Fruit fly (Drosophila melanogaster) whole organism, embryonic: ENCODE results near the gene CG31021.

Source experiments
- Antp ChIP-seq: fragments of 200-800 bp; sonication (Bioruptor generic); optimal IDR thresholded peaks from 3 replicates; lab custom pipeline; 2016; ENCODE audit warnings: missing biosample characterization, missing genetic modification characterization
- BEAF-32 ChIP-seq: fragments of 200-800 bp; sonication (Bioruptor generic); optimal IDR thresholded peaks from 3 replicates; lab custom pipeline; 2017; ENCODE audit warnings: missing biosample characterization, missing genetic modification characterization, mild to moderate bottlenecking, moderate library complexity, missing genetic modification reagents
- CG12659 ChIP-seq: fragments of 200-800 bp; sonication (Bioruptor generic); optimal IDR thresholded peaks from 3 replicates; lab custom pipeline; 2017; ENCODE audit warnings: mild to moderate bottlenecking, missing biosample characterization, missing genetic modification reagents, missing genetic modification characterization
- CG12942 ChIP-seq: fragments of 200-800 bp; sonication (Bioruptor generic); optimal IDR thresholded peaks from 3 replicates; lab custom pipeline; 2016; ENCODE audit warnings: missing biosample characterization, missing genetic modification characterization
- CG13894 ChIP-seq: fragments of 200-800 bp; sonication (Bioruptor generic); optimal IDR thresholded peaks from 3 replicates; lab custom pipeline; 2018; ENCODE audit warnings: missing biosample characterization, mild to moderate bottlenecking, missing genetic modification characterization, moderate library complexity
- CG15011 ChIP-seq: fragments of 200-800 bp; sonication (Bioruptor generic); optimal IDR thresholded peaks from 3 replicates; lab custom pipeline; 2018; ENCODE audit warnings: missing biosample characterization, mild to moderate bottlenecking, missing genetic modification characterization
- CG15514 ChIP-seq: fragments of 200-800 bp; sonication (Bioruptor generic); optimal IDR thresholded peaks from 3 replicates; lab custom pipeline; 2017; ENCODE audit warnings: missing biosample characterization, missing genetic modification characterization, mild to moderate bottlenecking, moderate library complexity, missing genetic modification reagents
- CG1647 ChIP-seq: fragments of 200-800 bp; sonication (Bioruptor generic); optimal IDR thresholded peaks from 3 replicates; lab custom pipeline; 2016; ENCODE audit warnings: missing biosample characterization, missing genetic modification characterization
- CG2199 ChIP-seq: fragments of 200-800 bp; sonication (Bioruptor generic); IDR thresholded peaks from 3 replicates; pipeline ENCODE4 v1.3.6; 2022; ENCODE audit warnings: missing biosample characterization, missing genetic modification characterization
- CG2678 ChIP-seq: fragments of 200-800 bp; sonication (Bioruptor generic); optimal IDR thresholded peaks from 3 replicates; lab custom pipeline; 2019; ENCODE audit warnings: missing biosample characterization, mild to moderate bottlenecking, missing genetic modification characterization, moderate library complexity
- CG2889 ChIP-seq: fragments of 200-800 bp; sonication (Bioruptor generic); IDR thresholded peaks from 3 replicates; pipeline ENCODE4 v1.3.6; 2022; ENCODE audit warnings: missing biosample characterization, missing genetic modification characterization
- CG34224 ChIP-seq: fragments of 200-800 bp; sonication (Bioruptor generic); IDR thresholded peaks from 3 replicates; pipeline ENCODE4 v1.3.6; 2022; ENCODE audit warnings: missing biosample characterization, missing genetic modification characterization; ENCODE audit not compliant: partially characterized antibody
- CG34376 ChIP-seq: fragments of 200-800 bp; sonication (Bioruptor generic); optimal IDR thresholded peaks from 2 replicates; lab custom pipeline; 2018; ENCODE audit warnings: missing biosample characterization, mild to moderate bottlenecking, missing genetic modification characterization
- CG3995 ChIP-seq: fragments of 200-800 bp; sonication (Bioruptor generic); optimal IDR thresholded peaks from 3 replicates; lab custom pipeline; 2016; ENCODE audit warnings: missing biosample characterization, missing genetic modification characterization
- CG4360 ChIP-seq: fragments of 200-800 bp; sonication (Bioruptor generic); IDR thresholded peaks from 2 replicates; pipeline ENCODE4 v1.3.6; 2022; ENCODE audit warnings: missing biosample characterization, missing genetic modification characterization
- CG43689 ChIP-seq: fragments of 200-800 bp; sonication (Bioruptor generic); IDR thresholded peaks from 2 replicates; pipeline ENCODE4 v1.3.6; 2022; ENCODE audit warnings: missing biosample characterization, missing genetic modification characterization
- CG4424 ChIP-seq: fragments of 200-800 bp; sonication (Bioruptor generic); optimal IDR thresholded peaks from 3 replicates; lab custom pipeline; 2016; ENCODE audit warnings: missing biosample characterization, missing genetic modification characterization
- CG6689 ChIP-seq: fragments of 200-800 bp; sonication (Bioruptor generic); IDR thresholded peaks from 2 replicates; pipeline ENCODE4 v1.3.6; 2022; ENCODE audit warnings: missing biosample characterization, missing genetic modification characterization
- Deaf1 ChIP-seq: fragments of 200-800 bp; optimal IDR thresholded peaks from 3 replicates; lab custom pipeline; 2019; ENCODE audit warnings: missing biosample characterization, mild to moderate bottlenecking, missing genetic modification characterization, moderate library complexity
- Drgx ChIP-seq: fragments of 200-800 bp; sonication (Bioruptor generic); IDR thresholded peaks from 2 replicates; pipeline ENCODE4 v1.3.6; 2022; ENCODE audit warnings: missing biosample characterization, missing genetic modification characterization
- HLHmδ ChIP-seq: fragments of 200-800 bp; sonication (Bioruptor generic); optimal IDR thresholded peaks from 2 replicates; lab custom pipeline; 2018; ENCODE audit warnings: missing biosample characterization, mild to moderate bottlenecking, missing genetic modification characterization, moderate library complexity
- HmgZ ChIP-seq: fragments of 200-800 bp; sonication (Bioruptor generic); optimal IDR thresholded peaks from 2 replicates; lab custom pipeline; 2018; ENCODE audit warnings: missing biosample characterization, mild to moderate bottlenecking, missing genetic modification characterization
- Hmr ChIP-seq: fragments of 200-800 bp; sonication (Bioruptor generic); optimal IDR thresholded peaks from 3 replicates; lab custom pipeline; 2017; ENCODE audit warnings: mild to moderate bottlenecking, missing biosample characterization, missing genetic modification reagents, missing genetic modification characterization
- Meics ChIP-seq: fragments of 200-800 bp; sonication (Bioruptor generic); optimal IDR thresholded peaks from 2 replicates; lab custom pipeline; 2017; ENCODE audit warnings: missing biosample characterization, mild to moderate bottlenecking, missing genetic modification characterization
- Xrp1 ChIP-seq: fragments of 200-800 bp; sonication (Bioruptor generic); IDR thresholded peaks from 2 replicates; pipeline ENCODE4 v1.3.6; 2022; ENCODE audit warnings: missing biosample characterization, missing genetic modification characterization
- amos ChIP-seq: fragments of 200-800 bp; sonication (Bioruptor generic); IDR thresholded peaks from 2 replicates; pipeline ENCODE4 v1.3.6; 2022; ENCODE audit warnings: missing biosample characterization, missing genetic modification characterization; ENCODE audit not compliant: partially characterized antibody
- btn ChIP-seq: fragments of 200-800 bp; sonication (Bioruptor generic); optimal IDR thresholded peaks from 2 replicates; lab custom pipeline; 2016; ENCODE audit warnings: missing biosample characterization, missing genetic modification characterization
- corto ChIP-seq: fragments of 200-800 bp; sonication (Bioruptor generic); optimal IDR thresholded peaks from 2 replicates; lab custom pipeline; 2016; ENCODE audit warnings: missing biosample characterization, mild to moderate bottlenecking, missing genetic modification characterization, moderate library complexity
- cwo ChIP-seq: fragments of 200-800 bp; sonication (Bioruptor generic); optimal IDR thresholded peaks from 3 replicates; lab custom pipeline; 2017; ENCODE audit warnings: missing biosample characterization, missing genetic modification characterization, mild to moderate bottlenecking, moderate library complexity, missing genetic modification reagents
- dmrt11E ChIP-seq: fragments of 200-800 bp; sonication (Bioruptor generic); optimal IDR thresholded peaks from 3 replicates; lab custom pipeline; 2018; ENCODE audit warnings: missing biosample characterization, mild to moderate bottlenecking, missing genetic modification characterization, moderate library complexity
- dysf ChIP-seq: fragments of 200-800 bp; sonication (Bioruptor generic); IDR thresholded peaks from 3 replicates; pipeline ENCODE4 v1.3.6; 2022; ENCODE audit warnings: missing biosample characterization, missing genetic modification characterization
- exex ChIP-seq: fragments of 200-800 bp; sonication (Bioruptor generic); optimal IDR thresholded peaks from 4 replicates; lab custom pipeline; 2018; ENCODE audit warnings: missing biosample characterization, mild to moderate bottlenecking, missing genetic modification characterization, moderate library complexity
- h ChIP-seq: fragments of >200 bp; optimal IDR thresholded peaks from 2 replicates; lab custom pipeline; 2017
- hb ChIP-seq: fragments of 200-800 bp; sonication (Bioruptor generic); IDR thresholded peaks from 3 replicates; pipeline ENCODE4 v1.3.6; 2022; ENCODE audit warnings: missing biosample characterization, missing genetic modification characterization; ENCODE audit not compliant: partially characterized antibody
- maf-S ChIP-seq: fragments of 200-800 bp; sonication (Bioruptor generic); optimal IDR thresholded peaks from 2 replicates; lab custom pipeline; 2016; ENCODE audit warnings: missing biosample characterization, missing genetic modification characterization
- mirr ChIP-seq: fragments of 200-800 bp; sonication (Bioruptor generic); optimal IDR thresholded peaks from 3 replicates; lab custom pipeline; 2018; ENCODE audit warnings: missing biosample characterization, mild to moderate bottlenecking, missing genetic modification characterization
- pum ChIP-seq: fragments of 200-800 bp; sonication (Bioruptor generic); optimal IDR thresholded peaks from 2 replicates; lab custom pipeline; 2016; ENCODE audit warnings: missing biosample characterization, missing genetic modification characterization
- sug ChIP-seq: fragments of 200-800 bp; optimal IDR thresholded peaks from 2 replicates; lab custom pipeline; 2019; ENCODE audit warnings: missing biosample characterization, mild to moderate bottlenecking, missing genetic modification characterization, moderate library complexity
- tio ChIP-seq: fragments of 200-800 bp; sonication (Bioruptor generic); optimal IDR thresholded peaks from 2 replicates; lab custom pipeline; 2017; ENCODE audit warnings: missing biosample characterization, missing genetic modification characterization, inconsistent platforms
- trem ChIP-seq: fragments of 200-800 bp; optimal IDR thresholded peaks from 3 replicates; lab custom pipeline; 2019; ENCODE audit warnings: missing biosample characterization, mild to moderate bottlenecking, missing genetic modification characterization, moderate library complexity
- unpg ChIP-seq: fragments of 200-800 bp; sonication (Bioruptor generic); optimal IDR thresholded peaks from 3 replicates; lab custom pipeline; 2018; ENCODE audit warnings: missing biosample characterization, mild to moderate bottlenecking, missing genetic modification characterization, moderate library complexity
- vfl ChIP-seq: fragments of 200-800 bp; sonication (Bioruptor generic); optimal IDR thresholded peaks from 2 replicates; lab custom pipeline; 2016; ENCODE audit warnings: missing biosample characterization, missing genetic modification characterization
- zfh2 ChIP-seq: fragments of 200-800 bp; sonication (Bioruptor generic); optimal IDR thresholded peaks from 2 replicates; lab custom pipeline; 2016; ENCODE audit warnings: missing biosample characterization, missing genetic modification characterization

The CG31021 gene

dm6 chr3R:30590237-30590636 is 11.8 kb upstream of the CG31021 start (continued):
- no peak for TF ChIP-seq maf-S (GFP tag; lab: Kevin White, UChicago)
- peak; percentile 22; the same call in 1 of the 2 replicates for TF ChIP-seq CG6689 (GFP tag; lab: Robert Waterston, UW)
- no peak for TF ChIP-seq CG2199
- TF ChIP-seq unpg (GFP tag; lab: Kevin White, UChicago) = peak; percentile 0
- TF ChIP-seq vfl (GFP tag; lab: Kevin White, UChicago) = no peak

- TF ChIP-seq Meics (no peak), BEAF-32 (GFP tag; lab: Kevin White, UChicago) (no peak)
Measured at dm6 chr3R:30590845-30591244, 11.2 kb upstream of the CG31021 start.

dm6 chr3R:30592733-30593132 is 9.3 kb upstream of the CG31021 start:
- TF ChIP-seq dysf (GFP tag; lab: Robert Waterston, UW) = 0 out of 3 replicates have a peak, but pooled peaks have one; percentile 7
- TF ChIP-seq Hmr (GFP tag; lab: Kevin White, UChicago) = no peak
- TF ChIP-seq CG2889 = 0 out of 3 replicates have a peak, but pooled peaks have one; percentile 39
- TF ChIP-seq CG2678 (tag; lab: Kevin White, UChicago) = peak; percentile 9
- TF ChIP-seq mirr = peak; percentile 24
- TF ChIP-seq Meics = no peak
- TF ChIP-seq Antp = no peak
- no peak for TF ChIP-seq zfh2 (GFP tag; lab: Kevin White, UChicago)
- peak; percentile 58 for TF ChIP-seq sug (tag; lab: Kevin White, UChicago)
- TF ChIP-seq exex = peak; percentile 79
- TF ChIP-seq corto = no peak
- no peak for TF ChIP-seq Drgx (GFP tag; lab: Robert Waterston, UW)
- peak; percentile 50 for TF ChIP-seq CG34376 (GFP tag; lab: Kevin White, UChicago)
- peak; percentile 25 for TF ChIP-seq CG13894 (tag; lab: Kevin White, UChicago)
- TF ChIP-seq CG12659 (GFP tag; lab: Kevin White, UChicago) = no peak
- TF ChIP-seq CG15514 (GFP tag; lab: Kevin White, UChicago) = peak; percentile 41
- TF ChIP-seq BEAF-32 (GFP tag; lab: Kevin White, UChicago) = no peak

- no peak for TF ChIP-seq CG3995 (GFP tag; lab: Kevin White, UChicago)
- TF ChIP-seq CG15011 (GFP tag; lab: Kevin White, UChicago) = no peak
- no peak for TF ChIP-seq hb (GFP tag; lab: Robert Waterston, UW)
- no peak for TF ChIP-seq dmrt11E (tag; lab: Kevin White, UChicago)
- no peak for TF ChIP-seq tio (GFP tag; lab: Kevin White, UChicago)
Measured at dm6 chr3R:30596704-30597103, 5.3 kb upstream of the CG31021 start, which contains the start of gene CG31019. Gene CG31019 (plus strand): TSS chr3R:30597004.

- TF ChIP-seq sug (tag; lab: Kevin White, UChicago) = peak; percentile 97
- no peak for TF ChIP-seq btn
- TF ChIP-seq CG34376 (GFP tag; lab: Kevin White, UChicago) = peak; percentile 43
- no peak for TF ChIP-seq CG15011 (GFP tag; lab: Kevin White, UChicago)
- no peak for TF ChIP-seq trem (tag; lab: Kevin White, UChicago)
- TF ChIP-seq CG4360 (GFP tag; lab: Robert Waterston, UW) = peak; percentile 81
- no peak for TF ChIP-seq HLHmδ (GFP tag; lab: Kevin White, UChicago)
- peak; percentile 24 for TF ChIP-seq cwo (GFP tag; lab: Kevin White, UChicago)
- TF ChIP-seq Xrp1 (GFP tag; lab: Robert Waterston, UW) = no peak
- no peak for TF ChIP-seq h (lab: Kevin White, UChicago)
- peak; percentile 33 for TF ChIP-seq Deaf1 (tag; lab: Kevin White, UChicago)
- TF ChIP-seq HmgZ (tag; lab: Kevin White, UChicago) = no peak
- no peak for TF ChIP-seq CG4424
- no peak for TF ChIP-seq CG1647
- TF ChIP-seq amos (GFP tag; lab: Robert Waterston, UW) = peak; percentile 29; the same call in 1 of the 2 replicates
- no peak for TF ChIP-seq CG12942 (GFP tag; lab: Kevin White, UChicago)
- TF ChIP-seq CG34224 (GFP tag; lab: Robert Waterston, UW) = 0 out of 3 replicates have a peak, but pooled peaks have one; percentile 11
- peak; percentile 50 for TF ChIP-seq mirr
- no peak for TF ChIP-seq pum (GFP tag; lab: Kevin White, UChicago)
- TF ChIP-seq CG43689 (GFP tag; lab: Robert Waterston, UW) = no peak
Measured at dm6 chr3R:30599404-30599980, 2.5 kb upstream of the CG31021 start.
